Fruit fly (Drosophila melanogaster) whole organism, embryonic: ENCODE measurements around the gene CG15201.
A peak's percentile ranks its signal among the peaks of the same experiment; 100 is the strongest.

Source experiments
- Asciz ChIP-seq: fragments of 200-800 bp; sonication (Bioruptor generic); optimal IDR thresholded peaks from 2 replicates; lab custom pipeline; 2017; ENCODE audit warnings: missing biosample characterization, mild to moderate bottlenecking, missing genetic modification characterization, missing genetic modification reagents
- Bteb2 ChIP-seq: fragments of 200-800 bp; sonication (Bioruptor generic); optimal IDR thresholded peaks from 2 replicates; lab custom pipeline; 2016; ENCODE audit warnings: missing biosample characterization, missing genetic modification characterization
- C15 ChIP-seq: fragments of 200-800 bp; sonication (Bioruptor generic); IDR thresholded peaks from 3 replicates; pipeline ENCODE4 v1.3.6; 2022; ENCODE audit warnings: missing biosample characterization, missing genetic modification characterization
- CG10147 ChIP-seq: fragments of 200-800 bp; sonication (Bioruptor generic); optimal IDR thresholded peaks from 2 replicates; lab custom pipeline; 2019; ENCODE audit warnings: missing biosample characterization, mild to moderate bottlenecking, missing genetic modification characterization, moderate library complexity
- CG1024 ChIP-seq: fragments of 200-800 bp; sonication (Bioruptor generic); IDR thresholded peaks from 2 replicates; pipeline ENCODE4 v1.3.6; 2022; ENCODE audit warnings: missing biosample characterization, missing genetic modification characterization
- CG10431 ChIP-seq: fragments of 200-800 bp; sonication (Bioruptor generic); optimal IDR thresholded peaks from 3 replicates; lab custom pipeline; 2018; ENCODE audit warnings: missing biosample characterization, mild to moderate bottlenecking, missing genetic modification characterization
- CG11247 ChIP-seq: fragments of 200-800 bp; sonication (Bioruptor generic); IDR thresholded peaks from 2 replicates; pipeline ENCODE4 v1.3.6; 2022; ENCODE audit warnings: missing biosample characterization, missing genetic modification characterization
- CG11695 ChIP-seq: fragments of 200-800 bp; sonication (Bioruptor generic); IDR thresholded peaks from 3 replicates; pipeline ENCODE4 v1.3.6; 2022; ENCODE audit warnings: missing biosample characterization, missing genetic modification characterization
- CG13287 ChIP-seq: fragments of 200-800 bp; sonication (Bioruptor generic); IDR thresholded peaks from 2 replicates; pipeline ENCODE4 v1.3.6; 2022; ENCODE audit warnings: missing biosample characterization, missing genetic modification characterization; ENCODE audit not compliant: partially characterized antibody
- CG14014 ChIP-seq: fragments of 200-800 bp; sonication (Bioruptor generic); IDR thresholded peaks from 2 replicates; pipeline ENCODE4 v1.3.6; 2022; ENCODE audit warnings: missing biosample characterization, missing genetic modification characterization
- CG14667 ChIP-seq: fragments of 200-800 bp; sonication (Bioruptor generic); IDR thresholded peaks from 2 replicates; pipeline ENCODE4 v1.3.6; 2022; ENCODE audit warnings: missing biosample characterization, missing genetic modification characterization
- CG14860 ChIP-seq: fragments of 200-800 bp; sonication (Bioruptor generic); IDR thresholded peaks from 3 replicates; pipeline ENCODE4 v1.3.6; 2022; ENCODE audit warnings: missing biosample characterization, missing genetic modification characterization; ENCODE audit not compliant: partially characterized antibody
- CG15073 ChIP-seq: fragments of 200-800 bp; sonication (Bioruptor generic); optimal IDR thresholded peaks from 2 replicates; lab custom pipeline; 2016; ENCODE audit warnings: missing biosample characterization, missing genetic modification characterization
- CG15696 ChIP-seq: fragments of 200-800 bp; sonication (Bioruptor generic); optimal IDR thresholded peaks from 2 replicates; lab custom pipeline; 2019; ENCODE audit warnings: missing biosample characterization, mild to moderate bottlenecking, missing genetic modification characterization, moderate library complexity
- CG18011 ChIP-seq: fragments of 200-800 bp; sonication (Bioruptor generic); optimal IDR thresholded peaks from 2 replicates; lab custom pipeline; 2017; ENCODE audit warnings: missing biosample characterization, missing genetic modification characterization, mild to moderate bottlenecking, moderate library complexity, missing genotype
- CG18599 ChIP-seq: fragments of 200-800 bp; sonication (Bioruptor generic); optimal IDR thresholded peaks from 3 replicates; lab custom pipeline; 2017; ENCODE audit warnings: missing biosample characterization, missing genetic modification characterization, mild to moderate bottlenecking, moderate library complexity, missing genetic modification reagents
- CG4328 ChIP-seq: fragments of 200-800 bp; sonication (Bioruptor generic); optimal IDR thresholded peaks from 3 replicates; lab custom pipeline; 2017; ENCODE audit warnings: missing biosample characterization, missing genetic modification reagents, missing genetic modification characterization
- CG43689 ChIP-seq: fragments of 200-800 bp; sonication (Bioruptor generic); IDR thresholded peaks from 2 replicates; pipeline ENCODE4 v1.3.6; 2022; ENCODE audit warnings: missing biosample characterization, missing genetic modification characterization
- CG4404 ChIP-seq: fragments of 200-800 bp; sonication (Bioruptor generic); IDR thresholded peaks from 2 replicates; pipeline ENCODE4 v1.3.6; 2022; ENCODE audit warnings: missing biosample characterization, missing genetic modification characterization
- CG6813 ChIP-seq: fragments of 200-800 bp; sonication (Bioruptor generic); optimal IDR thresholded peaks from 2 replicates; lab custom pipeline; 2017; ENCODE audit warnings: missing biosample characterization, missing genetic modification characterization, mild to moderate bottlenecking, moderate library complexity, missing genetic modification reagents
- CG7271 ChIP-seq: fragments of 200-800 bp; sonication (Bioruptor generic); optimal IDR thresholded peaks from 2 replicates; lab custom pipeline; 2018; ENCODE audit warnings: missing biosample characterization, mild to moderate bottlenecking, missing genetic modification characterization, moderate library complexity
- CG8290 ChIP-seq, 3 experiments: fragments of 200-800 bp; sonication (Bioruptor generic); optimal IDR thresholded peaks; 2 replicates each; lab custom pipeline; 2016 to 2019; ENCODE audit warnings: missing biosample characterization in 3 of 3, missing genetic modification characterization in 3 of 3, mild to moderate bottlenecking in 2 of 3, moderate library complexity in 1 of 3
- Dad ChIP-seq: fragments of 200-800 bp; sonication (Bioruptor generic); optimal IDR thresholded peaks from 3 replicates; lab custom pipeline; 2016; ENCODE audit warnings: missing biosample characterization, missing genetic modification characterization
- Dip2 ChIP-seq: fragments of 200-800 bp; sonication (Bioruptor generic); IDR thresholded peaks from 2 replicates; pipeline ENCODE4 v1.3.6; 2022; ENCODE audit warnings: missing biosample characterization, missing genetic modification characterization
- Fer1 ChIP-seq: fragments of 200-800 bp; sonication (Bioruptor generic); optimal IDR thresholded peaks from 2 replicates; lab custom pipeline; 2017; ENCODE audit warnings: missing biosample characterization, mild to moderate bottlenecking, missing genetic modification characterization
- GATAe ChIP-seq: fragments of 200-800 bp; sonication (Bioruptor generic); conservative IDR thresholded peaks from 2 replicates; pipeline ENCODE4 v1.3.6; 2022; ENCODE audit warnings: missing biosample characterization, missing genetic modification characterization
- Hr39 ChIP-seq: fragments of >200 bp; optimal IDR thresholded peaks from 2 replicates; lab custom pipeline; 2017
- Hr51 ChIP-seq, 2 experiments: fragments of 200-800 bp; sonication (Bioruptor generic); optimal IDR thresholded peaks; 2 replicates in 1 of 2; 3 replicates in 1 of 2; lab custom pipeline; 2016 to 2018; ENCODE audit warnings: missing biosample characterization in 2 of 2, missing genetic modification characterization in 2 of 2, mild to moderate bottlenecking in 1 of 2, moderate library complexity in 1 of 2
- Meics ChIP-seq: fragments of 200-800 bp; sonication (Bioruptor generic); optimal IDR thresholded peaks from 2 replicates; lab custom pipeline; 2017; ENCODE audit warnings: missing biosample characterization, mild to moderate bottlenecking, missing genetic modification characterization
- Sin3A ChIP-seq: fragments of >200 bp; optimal IDR thresholded peaks from 2 replicates; lab custom pipeline; 2018
- abd-A ChIP-seq: fragments of 200-800 bp; sonication (Bioruptor generic); optimal IDR thresholded peaks from 3 replicates; lab custom pipeline; 2019; ENCODE audit warnings: missing biosample characterization, mild to moderate bottlenecking, missing genetic modification characterization, moderate library complexity
- amos ChIP-seq: fragments of 200-800 bp; sonication (Bioruptor generic); IDR thresholded peaks from 2 replicates; pipeline ENCODE4 v1.3.6; 2022; ENCODE audit warnings: missing biosample characterization, missing genetic modification characterization; ENCODE audit not compliant: partially characterized antibody
- bigmax ChIP-seq: fragments of 200-800 bp; sonication (Bioruptor generic); optimal IDR thresholded peaks from 2 replicates; lab custom pipeline; 2018; ENCODE audit warnings: missing biosample characterization, mild to moderate bottlenecking, missing genetic modification characterization
- dpn ChIP-seq, 2 experiments: fragments of 200-800 bp; sonication (Bioruptor generic); optimal IDR thresholded peaks; 3 replicates each; lab custom pipeline; 2016; ENCODE audit warnings: missing biosample characterization in 2 of 2, missing genetic modification characterization in 2 of 2
- en ChIP-seq: fragments of 200-800 bp; sonication (Bioruptor generic); optimal IDR thresholded peaks from 2 replicates; lab custom pipeline; 2016; ENCODE audit warnings: missing biosample characterization, missing genetic modification characterization
- gro ChIP-seq: fragments of 200-800 bp; sonication (Bioruptor generic); optimal IDR thresholded peaks from 2 replicates; lab custom pipeline; 2016; ENCODE audit warnings: missing biosample characterization, missing genetic modification characterization
- lab ChIP-seq: fragments of 200-800 bp; sonication (Bioruptor generic); optimal IDR thresholded peaks from 3 replicates; lab custom pipeline; 2017; ENCODE audit warnings: missing biosample characterization, missing genetic modification characterization, mild to moderate bottlenecking, moderate library complexity, missing genetic modification reagents
- lmd ChIP-seq: fragments of 200-800 bp; sonication (Bioruptor generic); IDR thresholded peaks from 2 replicates; pipeline ENCODE4 v1.3.6; 2022; ENCODE audit warnings: missing biosample characterization, missing genetic modification characterization
- mirr ChIP-seq: fragments of 200-800 bp; sonication (Bioruptor generic); optimal IDR thresholded peaks from 3 replicates; lab custom pipeline; 2018; ENCODE audit warnings: missing biosample characterization, mild to moderate bottlenecking, missing genetic modification characterization
- odd ChIP-seq: fragments of 200-800 bp; sonication (Bioruptor generic); optimal IDR thresholded peaks from 2 replicates; lab custom pipeline; 2017; ENCODE audit warnings: missing biosample characterization, mild to moderate bottlenecking, missing genetic modification characterization
- scrt ChIP-seq: fragments of 200-800 bp; sonication (Bioruptor generic); optimal IDR thresholded peaks from 2 replicates; lab custom pipeline; 2018; ENCODE audit warnings: missing biosample characterization, mild to moderate bottlenecking, missing genetic modification characterization, moderate library complexity
- slbo ChIP-seq: fragments of 200-800 bp; sonication (Bioruptor generic); IDR thresholded peaks from 2 replicates; pipeline ENCODE4 v1.3.6; 2022; ENCODE audit warnings: missing biosample characterization, missing genetic modification characterization
- ssp ChIP-seq: fragments of 200-800 bp; sonication (Bioruptor generic); IDR thresholded peaks from 2 replicates; pipeline ENCODE4 v1.3.6; 2022; ENCODE audit warnings: missing biosample characterization, missing genetic modification characterization
- tna ChIP-seq: fragments of 200-800 bp; sonication (Bioruptor generic); IDR thresholded peaks from 2 replicates; pipeline ENCODE4 v1.3.6; 2022; ENCODE audit warnings: missing biosample characterization, missing genetic modification characterization; ENCODE audit not compliant: partially characterized antibody
- ttk ChIP-seq: fragments of 200-800 bp; sonication (Bioruptor generic); IDR thresholded peaks from 2 replicates; pipeline ENCODE4 v2.1.2; 2022; ENCODE audit warnings: missing biosample characterization, missing genetic modification characterization
- tup ChIP-seq: fragments of 200-800 bp; sonication (Bioruptor generic); optimal IDR thresholded peaks from 2 replicates; lab custom pipeline; 2016; ENCODE audit warnings: missing biosample characterization, mild to moderate bottlenecking, missing genetic modification characterization, moderate library complexity
- unpg ChIP-seq: fragments of 200-800 bp; sonication (Bioruptor generic); optimal IDR thresholded peaks from 3 replicates; lab custom pipeline; 2018; ENCODE audit warnings: missing biosample characterization, mild to moderate bottlenecking, missing genetic modification characterization, moderate library complexity
- wdn ChIP-seq: fragments of 200-800 bp; sonication (Bioruptor generic); IDR thresholded peaks from 2 replicates; pipeline ENCODE4 v1.3.6; 2022; ENCODE audit warnings: missing biosample characterization, missing genetic modification characterization
- z ChIP-seq: fragments of 200-800 bp; sonication (Bioruptor generic); IDR thresholded peaks from 3 replicates; pipeline ENCODE4 v1.3.6; 2022; ENCODE audit warnings: missing biosample characterization, missing genetic modification characterization

CG15201 gene

DNA sequence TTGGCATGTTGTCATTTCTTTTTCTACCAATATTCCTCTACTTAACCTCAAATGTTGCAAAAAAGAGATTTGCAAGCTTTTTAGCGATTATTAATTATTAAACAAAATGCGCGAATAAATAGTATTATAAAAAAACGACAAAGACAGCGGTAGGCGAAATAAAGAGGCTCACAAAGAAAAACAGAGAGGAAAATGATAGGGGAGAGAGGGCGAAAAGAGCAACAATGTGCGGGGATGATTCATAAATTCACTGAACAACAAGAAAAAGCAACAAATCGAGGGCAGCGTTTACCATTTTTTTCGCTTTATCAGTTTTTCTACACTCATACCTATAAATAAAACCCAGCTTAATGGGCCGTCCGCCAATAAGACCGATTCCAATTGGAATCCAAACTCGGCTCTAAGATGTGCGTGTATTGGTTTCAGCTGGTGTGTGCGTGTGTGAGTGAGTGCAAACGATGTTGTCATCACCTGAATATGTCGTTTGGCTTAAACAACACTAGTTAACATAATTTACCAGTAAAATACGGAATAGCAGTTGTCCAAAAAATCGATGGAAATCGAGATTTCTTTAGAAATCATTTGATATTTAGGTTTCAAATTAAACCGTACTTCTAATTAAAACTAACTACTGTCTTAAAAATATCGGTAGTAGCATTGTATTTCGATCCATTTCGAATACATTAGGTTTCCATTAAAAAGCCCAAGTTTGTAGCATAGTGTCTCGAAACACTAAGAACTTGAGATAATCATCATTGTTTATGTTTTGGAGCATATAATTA is 12.1 kb downstream of the CG15201 start (continued):
- TF ChIP-seq en (GFP tag; lab: Kevin White, UChicago) (no peak), CG15073 (no peak), CG6813 (GFP tag; lab: Kevin White, UChicago) (no peak), CG11247 (GFP tag; lab: Robert Waterston, UW) (no peak), CG10431 (GFP tag; lab: Kevin White, UChicago) (no peak), CG4404 (GFP tag; lab: Robert Waterston, UW) (no peak), lab (peak; percentile 41), Dad (GFP tag; lab: Kevin White, UChicago) (no peak), CG8290 (GFP tag; optimal IDR thresholded peaks at IDR 0.05; lab: Kevin White, UChicago) (no peak), CG8290 (tag; optimal IDR thresholded peaks at IDR 0.05; lab: Kevin White, UChicago) (no peak), ttk (no peak), Fer1 (GFP tag; lab: Kevin White, UChicago) (peak; percentile 7), CG43689 (GFP tag; lab: Robert Waterston, UW) (no peak), ssp (no peak), CG7271 (tag; lab: Kevin White, UChicago) (no peak), CG1024 (GFP tag; lab: Robert Waterston, UW) (no peak), CG13287 (GFP tag; lab: Robert Waterston, UW) (no peak), CG4328 (GFP tag; lab: Kevin White, UChicago) (no peak), z (GFP tag; lab: Robert Waterston, UW) (no peak), lmd (GFP tag; lab: Robert Waterston, UW) (peak; percentile 7; the same call in 1 of the 2 replicates), Meics (peak; percentile 40), Hr39 (lab: Kevin White, UChicago) (no peak), Asciz (no peak), unpg (GFP tag; lab: Kevin White, UChicago) (no peak), CG14667 (GFP tag; lab: Robert Waterston, UW) (no peak), CG10147 (peak; percentile 43), gro (no peak), bigmax (GFP tag; lab: Kevin White, UChicago) (peak; percentile 67), tup (GFP tag; lab: Kevin White, UChicago) (no peak), abd-A (no peak), tna (GFP tag; lab: Robert Waterston, UW) (no peak), C15 (GFP tag; lab: Robert Waterston, UW) (no peak), amos (GFP tag; lab: Robert Waterston, UW) (no peak), odd (no peak), Bteb2 (no peak), wdn (GFP tag; lab: Robert Waterston, UW) (no peak), dpn (GFP tag; optimal IDR thresholded peaks at IDR 0.05; lab: Kevin White, UChicago) (no peak), Dip2 (GFP tag; lab: Robert Waterston, UW) (no peak), slbo (GFP tag; lab: Robert Waterston, UW) (no peak), mirr (GFP tag; lab: Kevin White, UChicago) (no peak), CG14014 (GFP tag; lab: Robert Waterston, UW) (no peak), GATAe (GFP tag; lab: Robert Waterston, UW) (no peak), CG14860 (GFP tag; lab: Robert Waterston, UW) (no peak), CG15696 (tag; lab: Kevin White, UChicago) (no peak), scrt (GFP tag; lab: Kevin White, UChicago) (no peak), Sin3A (lab: Kevin White, UChicago) (no peak), CG11695 (GFP tag; lab: Robert Waterston, UW) (peak; percentile 56; the same call in 2 of the 3 replicates), CG18599 (peak; percentile 31), Hr51 (GFP tag; optimal IDR thresholded peaks at IDR 0.05; lab: Kevin White, UChicago) (peak in 1 of 2 experiments; percentile 16), CG18011 (GFP tag; lab: Kevin White, UChicago) (no peak)
